Fruit fly (Drosophila melanogaster): ENCODE measurements around the gene Taf12.
A peak's percentile ranks its signal among the peaks of the same experiment; 100 is the strongest.

DNA sequence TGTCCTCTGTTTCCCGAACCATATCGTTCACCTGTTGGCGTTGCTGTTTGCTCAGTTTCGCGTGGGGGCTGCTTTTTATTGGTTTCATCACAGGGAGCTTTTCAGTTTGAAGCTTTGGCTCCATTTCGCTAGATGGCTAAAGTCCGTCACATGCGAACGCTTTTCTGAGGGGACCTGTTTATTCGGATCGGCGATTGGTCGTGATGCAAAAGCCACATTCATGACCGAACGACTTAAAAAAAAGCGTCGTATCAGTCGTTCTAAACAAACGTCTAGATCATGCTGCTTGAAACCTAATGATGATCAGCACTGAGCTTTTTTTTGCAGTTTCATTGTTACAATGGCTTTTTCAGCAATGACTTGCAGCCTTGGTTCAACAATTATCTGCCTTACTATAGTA lies 10.4 kb upstream of the Taf12 start, which contains the start of gene CG6908:
- no peak for TF ChIP-seq CG14711 (tag; optimal IDR thresholded peaks at IDR 0.05)
- no peak for TF ChIP-seq toe (GFP tag; optimal IDR thresholded peaks at IDR 0.05)
- peak; percentile 96 for TF ChIP-seq pad (GFP tag; optimal IDR thresholded peaks at IDR 0.05)
- no peak for TF ChIP-seq CG7101 (tag; optimal IDR thresholded peaks at IDR 0.05)

Data from whole organism, adult.